Fruit fly (Drosophila melanogaster) whole organism: ENCODE results near the gene xit.

Experiments used
- CG8478 ChIP-seq: fragments of >200 bp; optimal IDR thresholded peaks from 2 replicates; lab custom pipeline; 2018; ENCODE audit warnings: inconsistent platforms
- Dll ChIP-seq: fragments of >200 bp; optimal IDR thresholded peaks from 2 replicates; lab custom pipeline; 2017
- EcR ChIP-seq, 2 experiments: fragments of >200 bp; optimal IDR thresholded peaks; 2 replicates each; lab custom pipeline; 2017; ENCODE audit warnings: missing biosample characterization in 2 of 2, missing genetic modification characterization in 2 of 2, missing genetic modification reagents in 2 of 2
- pan ChIP-seq: fragments of >200 bp; optimal IDR thresholded peaks from 2 replicates; lab custom pipeline; 2017
- psq ChIP-seq: fragments of >200 bp; optimal IDR thresholded peaks from 2 replicates; lab custom pipeline; 2017
- usp ChIP-seq: fragments of >200 bp; optimal IDR thresholded peaks from 2 replicates; lab custom pipeline; 2017; ENCODE audit warnings: missing biosample characterization, missing genetic modification characterization, mixed read lengths

Gene xit

dm6 chrX:6857269-6857668 lies 36.5 kb downstream of the xit start:
- no peak for TF ChIP-seq pan (lab: Kevin White, UChicago)
- TF ChIP-seq EcR (GFP tag; optimal IDR thresholded peaks at IDR 0.05; lab: Kevin White, UChicago), result no peak
- TF ChIP-seq usp, result no peak

dm6 chrX:6857693-6858092 lies 36.9 kb downstream of the xit start:
- TF ChIP-seq psq (lab: Kevin White, UChicago) (no peak), pan (lab: Kevin White, UChicago) (no peak), Dll (lab: Kevin White, UChicago) (no peak), CG8478 (no peak), EcR (GFP tag; optimal IDR thresholded peaks at IDR 0.05; lab: Kevin White, UChicago) (no peak)

- TF ChIP-seq psq (lab: Kevin White, UChicago) (no peak), CG8478 (no peak), EcR (GFP tag; optimal IDR thresholded peaks at IDR 0.05; lab: Kevin White, UChicago) (no peak), Dll (lab: Kevin White, UChicago) (no peak), pan (lab: Kevin White, UChicago) (no peak), usp (no peak)
Observed at dm6 chrX:6859245-6859644, 38.4 kb downstream of the xit start.

- TF ChIP-seq Dll (lab: Kevin White, UChicago), result no peak
- no peak for TF ChIP-seq usp
- TF ChIP-seq CG8478, result no peak
- TF ChIP-seq pan (lab: Kevin White, UChicago), result no peak
- no peak for TF ChIP-seq EcR (GFP tag; optimal IDR thresholded peaks at IDR 0.05; lab: Kevin White, UChicago)
- no peak for TF ChIP-seq psq (lab: Kevin White, UChicago)
Observed at dm6 chrX:6859756-6860412, 39.1 kb downstream of the xit start.

- TF ChIP-seq Dll (lab: Kevin White, UChicago), result no peak
- no peak for TF ChIP-seq CG8478
- no peak for TF ChIP-seq EcR (GFP tag; optimal IDR thresholded peaks at IDR 0.05; lab: Kevin White, UChicago)
- no peak for TF ChIP-seq usp
- no peak for TF ChIP-seq psq (lab: Kevin White, UChicago)
- TF ChIP-seq pan (lab: Kevin White, UChicago), result no peak
Observed at dm6 chrX:6860413-6861089, 39.7 kb downstream of the xit start.

- TF ChIP-seq psq (lab: Kevin White, UChicago) (no peak), CG8478 (no peak)
Observed at dm6 chrX:6861523-6862077, 40.8 kb downstream of the xit start.

dm6 chrX:6862521-6863288 lies 41.9 kb downstream of the xit start:
- TF ChIP-seq psq (lab: Kevin White, UChicago), result no peak
- no peak for TF ChIP-seq EcR (GFP tag; optimal IDR thresholded peaks at IDR 0.05; lab: Kevin White, UChicago)
- no peak for TF ChIP-seq pan (lab: Kevin White, UChicago)
- no peak for TF ChIP-seq CG8478
- no peak for TF ChIP-seq usp
- TF ChIP-seq Dll (lab: Kevin White, UChicago), result no peak

dm6 chrX:6863289-6863938 lies 42.6 kb downstream of the xit start, which contains the start of gene CG43736:
Gene CG43736 (plus strand): TSS chrX:6863888.
- no peak for TF ChIP-seq psq (lab: Kevin White, UChicago)
- TF ChIP-seq CG8478, result no peak

dm6 chrX:6865039-6865438 lies 44.2 kb downstream of the xit start:
- no peak for TF ChIP-seq pan (lab: Kevin White, UChicago)
- no peak for TF ChIP-seq usp
- TF ChIP-seq EcR (GFP tag; optimal IDR thresholded peaks at IDR 0.05; lab: Kevin White, UChicago), result no peak
- no peak for TF ChIP-seq psq (lab: Kevin White, UChicago)
- no peak for TF ChIP-seq CG8478
- no peak for TF ChIP-seq Dll (lab: Kevin White, UChicago)

dm6 chrX:6866040-6866439 lies 45.2 kb downstream of the xit start:
- TF ChIP-seq usp (no peak), psq (lab: Kevin White, UChicago) (no peak), Dll (lab: Kevin White, UChicago) (no peak), EcR (GFP tag; optimal IDR thresholded peaks at IDR 0.05; lab: Kevin White, UChicago) (no peak), pan (lab: Kevin White, UChicago) (no peak), CG8478 (no peak)

- no peak for TF ChIP-seq pan (lab: Kevin White, UChicago)
Observed at dm6 chrX:6866764-6867163, 45.9 kb downstream of the xit start.
